Fruit fly (Drosophila melanogaster) whole organism, embryonic: ENCODE measurements around the gene MtnE.
A peak's percentile ranks its signal among the peaks of the same experiment; 100 is the strongest.

ENCODE experiments used
- CG10366 ChIP-seq: fragments of 200-800 bp; sonication (Bioruptor generic); IDR thresholded peaks from 2 replicates; pipeline ENCODE4 v1.3.6; 2022; ENCODE audit warnings: missing biosample characterization, missing genetic modification characterization
- CG10431 ChIP-seq: fragments of 200-800 bp; sonication (Bioruptor generic); optimal IDR thresholded peaks from 3 replicates; lab custom pipeline; 2018; ENCODE audit warnings: missing biosample characterization, mild to moderate bottlenecking, missing genetic modification characterization
- CG10543 ChIP-seq: fragments of 200-800 bp; sonication (Bioruptor generic); optimal IDR thresholded peaks from 3 replicates; lab custom pipeline; 2017; ENCODE audit warnings: missing biosample characterization, mild to moderate bottlenecking, missing genetic modification characterization, moderate library complexity
- CG11398 ChIP-seq: fragments of 200-800 bp; sonication (Bioruptor generic); optimal IDR thresholded peaks from 2 replicates; lab custom pipeline; 2016; ENCODE audit warnings: missing biosample characterization, missing genetic modification characterization
- CG12104 ChIP-seq: fragments of 200-800 bp; sonication (Bioruptor generic); optimal IDR thresholded peaks from 3 replicates; lab custom pipeline; 2016; ENCODE audit warnings: missing biosample characterization, missing genetic modification characterization
- CG12744 ChIP-seq: fragments of 200-800 bp; sonication (Bioruptor generic); optimal IDR thresholded peaks from 2 replicates; lab custom pipeline; 2016; ENCODE audit warnings: missing biosample characterization, missing genetic modification characterization
- CG13123 ChIP-seq: fragments of 200-800 bp; sonication (Bioruptor generic); optimal IDR thresholded peaks from 2 replicates; lab custom pipeline; 2016; ENCODE audit warnings: missing biosample characterization, missing genetic modification characterization
- CG14050 ChIP-seq: fragments of 200-800 bp; sonication (Bioruptor generic); IDR thresholded peaks from 3 replicates; pipeline ENCODE4 v1.3.6; 2022; ENCODE audit warnings: missing biosample characterization, missing genetic modification characterization
- CG1832 ChIP-seq: fragments of 200-800 bp; sonication (Bioruptor generic); optimal IDR thresholded peaks from 2 replicates; lab custom pipeline; 2017; ENCODE audit warnings: missing biosample characterization, mild to moderate bottlenecking, missing genetic modification characterization, inconsistent platforms
- CG32532 ChIP-seq: fragments of 200-800 bp; sonication (Bioruptor generic); IDR thresholded peaks from 2 replicates; pipeline ENCODE4 v1.3.6; 2022; ENCODE audit warnings: missing biosample characterization, missing genetic modification characterization
- CG32767 ChIP-seq: fragments of 200-800 bp; sonication (Bioruptor generic); IDR thresholded peaks from 2 replicates; pipeline ENCODE4 v1.3.6; 2022; ENCODE audit warnings: missing biosample characterization, missing genetic modification characterization
- CG32772 ChIP-seq: fragments of 200-800 bp; sonication (Bioruptor generic); IDR thresholded peaks from 2 replicates; pipeline ENCODE4 v1.3.6; 2022; ENCODE audit warnings: missing biosample characterization, missing genetic modification characterization
- CG3847 ChIP-seq: fragments of 200-800 bp; sonication (Bioruptor generic); IDR thresholded peaks from 2 replicates; pipeline ENCODE4 v1.3.6; 2022; ENCODE audit warnings: missing biosample characterization, missing genetic modification characterization
- CG43689 ChIP-seq: fragments of 200-800 bp; sonication (Bioruptor generic); IDR thresholded peaks from 2 replicates; pipeline ENCODE4 v1.3.6; 2022; ENCODE audit warnings: missing biosample characterization, missing genetic modification characterization
- CG4854 ChIP-seq: fragments of 200-800 bp; sonication (Bioruptor generic); optimal IDR thresholded peaks from 2 replicates; lab custom pipeline; 2016; ENCODE audit warnings: missing biosample characterization, missing genetic modification characterization, inconsistent platforms
- CG7357 ChIP-seq: fragments of 200-800 bp; sonication (Bioruptor generic); IDR thresholded peaks from 3 replicates; pipeline ENCODE4 v1.3.6; 2022; ENCODE audit warnings: missing biosample characterization, missing genetic modification characterization
- CG8089 ChIP-seq: fragments of 200-800 bp; sonication (Bioruptor generic); optimal IDR thresholded peaks from 3 replicates; lab custom pipeline; 2016; ENCODE audit warnings: missing biosample characterization, missing genetic modification characterization
- CG8359 ChIP-seq: fragments of 200-800 bp; sonication (Bioruptor generic); optimal IDR thresholded peaks from 2 replicates; lab custom pipeline; 2017; ENCODE audit warnings: missing biosample characterization, mild to moderate bottlenecking, missing genetic modification characterization, borderline replicate concordance
- Camta ChIP-seq: fragments of 200-800 bp; sonication (Bioruptor generic); optimal IDR thresholded peaks from 2 replicates; lab custom pipeline; 2016; ENCODE audit warnings: missing biosample characterization, missing genetic modification characterization
- Chrac-16 ChIP-seq: fragments of 200-800 bp; sonication (Bioruptor generic); optimal IDR thresholded peaks from 3 replicates; lab custom pipeline; 2016; ENCODE audit warnings: missing biosample characterization, missing genetic modification characterization
- Dad ChIP-seq: fragments of 200-800 bp; sonication (Bioruptor generic); optimal IDR thresholded peaks from 3 replicates; lab custom pipeline; 2016; ENCODE audit warnings: missing biosample characterization, missing genetic modification characterization
- Elba2 ChIP-seq: fragments of 200-800 bp; sonication (Bioruptor generic); optimal IDR thresholded peaks from 3 replicates; lab custom pipeline; 2016; ENCODE audit warnings: missing biosample characterization, missing genetic modification characterization
- Jarid2 ChIP-seq: fragments of 200-800 bp; sonication (Bioruptor generic); optimal IDR thresholded peaks from 3 replicates; lab custom pipeline; 2017; ENCODE audit warnings: mild to moderate bottlenecking, missing biosample characterization, missing genetic modification reagents, missing genetic modification characterization
- Myb ChIP-seq: fragments of 200-800 bp; sonication (Bioruptor generic); optimal IDR thresholded peaks from 2 replicates; lab custom pipeline; 2016; ENCODE audit warnings: missing biosample characterization, missing genetic modification characterization
- Nf-YA ChIP-seq: fragments of 200-800 bp; sonication (Bioruptor generic); IDR thresholded peaks from 2 replicates; pipeline ENCODE4 v1.3.6; 2022; ENCODE audit warnings: missing biosample characterization, missing genetic modification characterization
- Opbp ChIP-seq: fragments of 200-800 bp; sonication (Bioruptor generic); IDR thresholded peaks from 3 replicates; pipeline ENCODE4 v1.3.6; 2022; ENCODE audit warnings: missing biosample characterization, missing genetic modification characterization; ENCODE audit not compliant: partially characterized antibody
- PHDP ChIP-seq: fragments of 200-800 bp; sonication (Bioruptor generic); optimal IDR thresholded peaks from 3 replicates; lab custom pipeline; 2018; ENCODE audit warnings: missing biosample characterization, mild to moderate bottlenecking, missing genetic modification characterization, moderate library complexity
- Sox100B ChIP-seq: fragments of 200-800 bp; sonication (Bioruptor generic); optimal IDR thresholded peaks from 3 replicates; lab custom pipeline; 2018; ENCODE audit warnings: missing biosample characterization, mild to moderate bottlenecking, missing genetic modification characterization
- abd-A ChIP-seq: fragments of 200-800 bp; sonication (Bioruptor generic); optimal IDR thresholded peaks from 3 replicates; lab custom pipeline; 2019; ENCODE audit warnings: missing biosample characterization, mild to moderate bottlenecking, missing genetic modification characterization, moderate library complexity
- ac ChIP-seq: fragments of 200-800 bp; sonication (Bioruptor generic); optimal IDR thresholded peaks from 3 replicates; lab custom pipeline; 2017; ENCODE audit warnings: missing biosample characterization, mild to moderate bottlenecking, missing genetic modification characterization
- al ChIP-seq: fragments of 200-800 bp; sonication (Bioruptor generic); IDR thresholded peaks from 2 replicates; pipeline ENCODE4 v1.3.6; 2022; ENCODE audit warnings: missing biosample characterization, missing genetic modification characterization
- br ChIP-seq: fragments of >200 bp; optimal IDR thresholded peaks from 2 replicates; lab custom pipeline; 2017
- cad ChIP-seq: fragments of >200 bp; optimal IDR thresholded peaks from 2 replicates; lab custom pipeline; 2017; ENCODE audit warnings: missing biosample characterization, missing genetic modification characterization
- dpn ChIP-seq, 2 experiments: fragments of 200-800 bp; sonication (Bioruptor generic); optimal IDR thresholded peaks; 3 replicates each; lab custom pipeline; 2016; ENCODE audit warnings: missing biosample characterization in 2 of 2, missing genetic modification characterization in 2 of 2
- fu2 ChIP-seq: fragments of 200-800 bp; sonication (Bioruptor generic); optimal IDR thresholded peaks from 2 replicates; lab custom pipeline; 2016; ENCODE audit warnings: missing biosample characterization, missing genetic modification characterization
- grn ChIP-seq: fragments of 200-800 bp; sonication (Bioruptor generic); optimal IDR thresholded peaks from 3 replicates; lab custom pipeline; 2017; ENCODE audit warnings: missing biosample characterization, missing genetic modification characterization
- gro ChIP-seq: fragments of 200-800 bp; sonication (Bioruptor generic); optimal IDR thresholded peaks from 2 replicates; lab custom pipeline; 2016; ENCODE audit warnings: missing biosample characterization, missing genetic modification characterization
- ham ChIP-seq: fragments of 200-800 bp; sonication (Bioruptor generic); IDR thresholded peaks from 2 replicates; pipeline ENCODE4 v1.3.6; 2022; ENCODE audit warnings: missing biosample characterization, missing genetic modification characterization
- hbn ChIP-seq: fragments of 200-800 bp; sonication (Bioruptor generic); IDR thresholded peaks from 2 replicates; pipeline ENCODE4 v1.3.6; 2022; ENCODE audit warnings: missing biosample characterization, missing genetic modification characterization; ENCODE audit not compliant: partially characterized antibody
- lbe ChIP-seq: fragments of 200-800 bp; sonication (Bioruptor generic); optimal IDR thresholded peaks from 2 replicates; lab custom pipeline; 2016; ENCODE audit warnings: missing biosample characterization, mild to moderate bottlenecking, missing genetic modification characterization
- maf-S ChIP-seq: fragments of 200-800 bp; sonication (Bioruptor generic); optimal IDR thresholded peaks from 2 replicates; lab custom pipeline; 2016; ENCODE audit warnings: missing biosample characterization, missing genetic modification characterization
- nerfin-1 ChIP-seq: fragments of 200-800 bp; sonication (Bioruptor generic); optimal IDR thresholded peaks from 3 replicates; lab custom pipeline; 2019; ENCODE audit warnings: missing biosample characterization, mild to moderate bottlenecking, missing genetic modification characterization, moderate library complexity
- oc ChIP-seq: fragments of 200-800 bp; sonication (Bioruptor generic); optimal IDR thresholded peaks from 2 replicates; lab custom pipeline; 2018; ENCODE audit warnings: missing biosample characterization, mild to moderate bottlenecking, missing genetic modification characterization, moderate library complexity
- rib ChIP-seq: fragments of 200-800 bp; sonication (Bioruptor generic); IDR thresholded peaks from 2 replicates; pipeline ENCODE4 v1.3.6; 2022; ENCODE audit warnings: missing biosample characterization, missing genetic modification characterization
- sima ChIP-seq: fragments of 200-800 bp; sonication (Bioruptor generic); optimal IDR thresholded peaks from 2 replicates; lab custom pipeline; 2016; ENCODE audit warnings: missing biosample characterization, missing genetic modification characterization
- tin ChIP-seq: fragments of 200-800 bp; sonication (Bioruptor generic); optimal IDR thresholded peaks from 3 replicates; lab custom pipeline; 2016; ENCODE audit warnings: missing biosample characterization, missing genetic modification characterization
- toy ChIP-seq: fragments of 200-800 bp; sonication (Bioruptor generic); IDR thresholded peaks from 2 replicates; pipeline ENCODE4 v1.3.6; 2022; ENCODE audit warnings: missing biosample characterization, missing genetic modification characterization
- twi ChIP-seq: fragments of 200-800 bp; optimal IDR thresholded peaks from 2 replicates; lab custom pipeline; 2019; ENCODE audit warnings: missing biosample characterization, mild to moderate bottlenecking, missing genetic modification characterization, moderate library complexity
- unpg ChIP-seq: fragments of 200-800 bp; sonication (Bioruptor generic); optimal IDR thresholded peaks from 3 replicates; lab custom pipeline; 2018; ENCODE audit warnings: missing biosample characterization, mild to moderate bottlenecking, missing genetic modification characterization, moderate library complexity
- vvl ChIP-seq: fragments of 200-800 bp; sonication (Bioruptor generic); IDR thresholded peaks from 2 replicates; pipeline ENCODE4 v1.3.6; 2022; ENCODE audit warnings: missing biosample characterization, missing genetic modification characterization
- yki ChIP-seq: fragments of >200 bp; optimal IDR thresholded peaks from 3 replicates; lab custom pipeline; 2018
- zfh1 ChIP-seq: fragments of 200-800 bp; sonication (Bioruptor generic); IDR thresholded peaks from 3 replicates; pipeline ENCODE4 v1.3.6; 2022; ENCODE audit warnings: missing biosample characterization, missing genetic modification characterization

Gene MtnE

dm6 chr3R:20542283-20543144 lies 8.0 kb upstream of the MtnE start (continued):
- peak; percentile 3 for TF ChIP-seq CG10431 (GFP tag; lab: Kevin White, UChicago)
- TF ChIP-seq CG8359 (GFP tag; lab: Kevin White, UChicago), result peak; percentile 5
- no peak for TF ChIP-seq al (GFP tag; lab: Robert Waterston, UW)
- TF ChIP-seq Nf-YA (GFP tag; lab: Robert Waterston, UW), result no peak
- peak; percentile 60; the same call in 2 of the 3 replicates for TF ChIP-seq zfh1 (GFP tag; lab: Robert Waterston, UW)
- TF ChIP-seq Sox100B (GFP tag; lab: Kevin White, UChicago), result peak; percentile 77
- TF ChIP-seq CG43689 (GFP tag; lab: Robert Waterston, UW), result no peak
- no peak for TF ChIP-seq CG32532 (GFP tag; lab: Robert Waterston, UW)
- no peak for TF ChIP-seq CG14050 (GFP tag; lab: Robert Waterston, UW)
- TF ChIP-seq hbn, result no peak
- no peak for TF ChIP-seq vvl (GFP tag; lab: Robert Waterston, UW)
- TF ChIP-seq CG10543 (GFP tag; lab: Kevin White, UChicago), result peak; percentile 9
- no peak for TF ChIP-seq CG12104 (GFP tag; lab: Kevin White, UChicago)
- no peak for TF ChIP-seq ham (GFP tag; lab: Robert Waterston, UW)
- TF ChIP-seq CG12744 (GFP tag; lab: Kevin White, UChicago), result no peak
- TF ChIP-seq oc (tag; lab: Kevin White, UChicago), result no peak
- no peak for TF ChIP-seq CG3847 (GFP tag; lab: Robert Waterston, UW)
- TF ChIP-seq sima, result no peak
- no peak for TF ChIP-seq yki (lab: Kevin White, UChicago)
- TF ChIP-seq Elba2, result no peak
- TF ChIP-seq grn, result peak; percentile 29
- no peak for TF ChIP-seq toy (GFP tag; lab: Robert Waterston, UW)
- no peak for TF ChIP-seq CG32767
- no peak for TF ChIP-seq CG8089 (GFP tag; lab: Kevin White, UChicago)
- no peak for TF ChIP-seq Myb
- TF ChIP-seq fu2, result no peak
- TF ChIP-seq CG10366, result no peak
- no peak for TF ChIP-seq abd-A
- no peak for TF ChIP-seq nerfin-1
- no peak for TF ChIP-seq rib (GFP tag; lab: Robert Waterston, UW)
- TF ChIP-seq maf-S (GFP tag; lab: Kevin White, UChicago), result peak; percentile 15
- TF ChIP-seq PHDP (tag; lab: Kevin White, UChicago), result no peak
- no peak for TF ChIP-seq Jarid2 (GFP tag; lab: Kevin White, UChicago)
- no peak for TF ChIP-seq tin (GFP tag; lab: Kevin White, UChicago)
- no peak for TF ChIP-seq twi
- TF ChIP-seq CG11398 (GFP tag; lab: Kevin White, UChicago), result peak; percentile 48
- no peak for TF ChIP-seq unpg (GFP tag; lab: Kevin White, UChicago)
- TF ChIP-seq Opbp (GFP tag; lab: Robert Waterston, UW), result no peak
- TF ChIP-seq CG7357 (GFP tag; lab: Robert Waterston, UW), result no peak
- TF ChIP-seq br (lab: Kevin White, UChicago), result no peak
- peak; percentile 38 for TF ChIP-seq CG13123 (GFP tag; lab: Kevin White, UChicago)
- peak; percentile 18 for TF ChIP-seq Camta (GFP tag; lab: Kevin White, UChicago)
- TF ChIP-seq lbe (GFP tag; lab: Kevin White, UChicago), result no peak
- no peak for TF ChIP-seq CG4854 (GFP tag; lab: Kevin White, UChicago)
- no peak for TF ChIP-seq CG32772 (GFP tag; lab: Robert Waterston, UW)
- no peak for TF ChIP-seq Chrac-16 (GFP tag; lab: Kevin White, UChicago)
- peak; percentile 62 for TF ChIP-seq ac (GFP tag; lab: Kevin White, UChicago)
- TF ChIP-seq CG1832 (GFP tag; lab: Kevin White, UChicago), result no peak
- TF ChIP-seq dpn (GFP tag; optimal IDR thresholded peaks at IDR 0.05; lab: Kevin White, UChicago), result no peak
- no peak for TF ChIP-seq gro (GFP tag; lab: Kevin White, UChicago)
- no peak for TF ChIP-seq Dad (GFP tag; lab: Kevin White, UChicago)
- peak; percentile 77 for TF ChIP-seq cad (GFP tag; lab: Kevin White, UChicago)
